Worm (Caenorhabditis elegans): ENCODE results near the gene E02H4.2.
A peak's percentile ranks its signal among the peaks of the same experiment; 100 is the strongest.

The E02H4.2 gene

ce11 chrX:14297209-14297608, 15.8 kb upstream of the E02H4.2 start (continued):
- TF ChIP-seq lin-14 (GFP tag; optimal IDR thresholded peaks at IDR 0.05) (peak; percentile 92), zag-1 (tag; optimal IDR thresholded peaks at IDR 0.05) (no peak), sptf-1 (tag; optimal IDR thresholded peaks at IDR 0.05) (no peak), mab-9 (GFP tag; IDR thresholded peaks at IDR 0.05) (no peak), lin-39 (tag; optimal IDR thresholded peaks at IDR 0.05) (no peak), ztf-11 (tag; optimal IDR thresholded peaks at IDR 0.05) (peak in 1 of 2 experiments; percentile 59), lir-3 (tag; optimal IDR thresholded peaks at IDR 0.05; ENCODE audit: poor library complexity) (no peak), lin-13 (GFP tag; optimal IDR thresholded peaks at IDR 0.05) (no peak), unc-62 (GFP tag; optimal IDR thresholded peaks at IDR 0.05) (no peak), mef-2 (tag; optimal IDR thresholded peaks at IDR 0.05) (no peak), elt-3 (tag; optimal IDR thresholded peaks at IDR 0.05) (no peak), nhr-12 (tag; optimal IDR thresholded peaks at IDR 0.05) (no peak), isw-1 (GFP tag; IDR thresholded peaks at IDR 0.05) (peak; percentile 41), pqm-1 (tag; optimal IDR thresholded peaks at IDR 0.05) (no peak), grh-1 (GFP tag; IDR thresholded peaks at IDR 0.05) (0 out of 2 replicates have a peak, but pooled peaks have one; percentile 28), nhr-237 (tag; optimal IDR thresholded peaks at IDR 0.05) (no peak), ces-1 (GFP tag; optimal IDR thresholded peaks at IDR 0.05) (no peak), nhr-47 (tag; optimal IDR thresholded peaks at IDR 0.05) (peak; percentile 74), pax-3 (tag; optimal IDR thresholded peaks at IDR 0.05) (no peak), zip-4 (GFP tag; optimal IDR thresholded peaks at IDR 0.05) (no peak), jun-1 (tag; optimal IDR thresholded peaks at IDR 0.05) (peak; percentile 38), unc-98 (GFP tag; IDR thresholded peaks at IDR 0.05) (peak; percentile 13; the same call in 1 of the 2 replicates), alr-1 (tag; optimal IDR thresholded peaks at IDR 0.05; ENCODE audit: borderline replicate concordance) (no peak), nhr-28 (tag; optimal IDR thresholded peaks at IDR 0.05) (no peak), F16B12.6 (tag; optimal IDR thresholded peaks at IDR 0.05) (peak; percentile 38), blmp-1 (tag; optimal IDR thresholded peaks at IDR 0.05) (no peak), unc-130 (tag; optimal IDR thresholded peaks at IDR 0.05) (no peak), nhr-19 (GFP tag; conservative IDR thresholded peaks at IDR 0.05) (peak; percentile 75), nhr-77 (tag; optimal IDR thresholded peaks at IDR 0.05) (peak; percentile 45), C34B4.2 (tag; optimal IDR thresholded peaks at IDR 0.05) (no peak), xbp-1 (tag; optimal IDR thresholded peaks at IDR 0.05) (peak; percentile 57), mdl-1 (tag; optimal IDR thresholded peaks at IDR 0.05) (peak in 1 of 2 experiments; percentile 72), aha-1 (tag; optimal IDR thresholded peaks at IDR 0.05) (no peak), ets-5 (GFP tag; IDR thresholded peaks at IDR 0.05) (no peak), egl-27 (tag; optimal IDR thresholded peaks at IDR 0.05) (no peak), nhr-85 (tag) (peak; percentile 69), tbx-2 (tag; optimal IDR thresholded peaks at IDR 0.05) (peak; percentile 76)

- TF ChIP-seq ceh-8 (GFP tag; optimal IDR thresholded peaks at IDR 0.05), result no peak
- TF ChIP-seq ztf-4 (tag; optimal IDR thresholded peaks at IDR 0.05), result no peak
- TF ChIP-seq fkh-8 (tag; optimal IDR thresholded peaks at IDR 0.05), result no peak
- no peak for TF ChIP-seq nhr-28 (tag; optimal IDR thresholded peaks at IDR 0.05)
- no peak for TF ChIP-seq aha-1 (tag; optimal IDR thresholded peaks at IDR 0.05)
- TF ChIP-seq unc-86 (tag; optimal IDR thresholded peaks at IDR 0.05), result no peak
- TF ChIP-seq nhr-76 (tag; optimal IDR thresholded peaks at IDR 0.05), result no peak
- no peak for TF ChIP-seq ceh-90 (tag; optimal IDR thresholded peaks at IDR 0.05)
- TF ChIP-seq elt-2 (tag; optimal IDR thresholded peaks at IDR 0.05), result no peak
- no peak for TF ChIP-seq lin-35 (GFP tag; optimal IDR thresholded peaks at IDR 0.05)
- TF ChIP-seq elt-3 (tag; optimal IDR thresholded peaks at IDR 0.05), result no peak
- no peak for TF ChIP-seq swsn-7 (tag; optimal IDR thresholded peaks at IDR 0.05)
- TF ChIP-seq ces-1 (GFP tag; optimal IDR thresholded peaks at IDR 0.05), result no peak
- no peak for TF ChIP-seq C16A3.4 (tag; optimal IDR thresholded peaks at IDR 0.05)
- TF ChIP-seq xbp-1 (tag; optimal IDR thresholded peaks at IDR 0.05), result no peak
- TF ChIP-seq lin-39 (tag; optimal IDR thresholded peaks at IDR 0.05), result no peak
- TF ChIP-seq vab-15 (tag; optimal IDR thresholded peaks at IDR 0.05), result no peak
- TF ChIP-seq rnt-1 (tag; optimal IDR thresholded peaks at IDR 0.05), result no peak
- TF ChIP-seq C04F5.9 (tag; optimal IDR thresholded peaks at IDR 0.05), result no peak
- TF ChIP-seq pqm-1 (tag; optimal IDR thresholded peaks at IDR 0.05), result no peak
Measured at ce11 chrX:14296559-14296958, 15.1 kb upstream of the E02H4.2 start, which contains the start of gene madd-3. madd-3 (minus strand) TSS chrX:14296659.
